Worm (Caenorhabditis elegans): Measurements from ENCODE around the gene B0524.6.

DNA sequence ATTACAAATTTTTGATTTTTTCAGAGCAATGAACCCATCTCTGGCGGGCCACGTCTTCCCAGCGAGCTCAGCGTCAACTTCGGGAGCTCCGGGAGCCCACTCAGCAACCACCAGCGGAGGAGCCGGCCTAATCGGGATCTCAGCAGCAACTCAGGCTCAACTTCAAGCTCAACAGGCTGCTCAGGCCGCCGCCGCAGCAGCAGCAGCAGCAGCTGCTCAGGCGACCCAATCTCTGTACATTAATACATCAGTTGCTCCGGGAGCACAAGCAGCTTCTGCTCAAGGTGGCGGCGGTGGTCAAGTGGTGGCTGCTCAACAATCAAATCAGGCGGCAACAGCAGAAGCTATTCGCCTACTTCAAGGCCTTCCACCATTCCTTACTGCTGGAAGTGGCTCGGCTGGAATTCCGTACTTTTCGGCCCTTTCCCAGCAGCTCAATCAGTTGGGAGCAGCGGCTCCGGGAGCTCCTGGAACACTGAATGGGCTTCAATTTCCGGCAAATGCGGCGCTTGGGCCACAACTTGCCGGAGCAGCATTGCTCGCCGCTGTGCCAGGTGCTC, 25.4 kb upstream of the B0524.6 start:
- TF ChIP-seq dao-5 (tag; optimal IDR thresholded peaks at IDR 0.05) (no peak), W03F9.2 (tag; optimal IDR thresholded peaks at IDR 0.05) (no peak)
